Fruit fly (Drosophila melanogaster) whole organism: ENCODE measurements around the gene RabX5.

Experiments
- CG8478 ChIP-seq: fragments of >200 bp; optimal IDR thresholded peaks from 2 replicates; lab custom pipeline; 2018; ENCODE audit warnings: inconsistent platforms
- Dll ChIP-seq: fragments of >200 bp; optimal IDR thresholded peaks from 2 replicates; lab custom pipeline; 2017
- EcR ChIP-seq, 2 experiments: fragments of >200 bp; optimal IDR thresholded peaks; 2 replicates each; lab custom pipeline; 2017; ENCODE audit warnings: missing biosample characterization in 2 of 2, missing genetic modification characterization in 2 of 2, missing genetic modification reagents in 2 of 2
- pan ChIP-seq: fragments of >200 bp; optimal IDR thresholded peaks from 2 replicates; lab custom pipeline; 2017
- psq ChIP-seq: fragments of >200 bp; optimal IDR thresholded peaks from 2 replicates; lab custom pipeline; 2017
- usp ChIP-seq: fragments of >200 bp; optimal IDR thresholded peaks from 2 replicates; lab custom pipeline; 2017; ENCODE audit warnings: missing biosample characterization, missing genetic modification characterization, mixed read lengths

The RabX5 gene

DNA sequence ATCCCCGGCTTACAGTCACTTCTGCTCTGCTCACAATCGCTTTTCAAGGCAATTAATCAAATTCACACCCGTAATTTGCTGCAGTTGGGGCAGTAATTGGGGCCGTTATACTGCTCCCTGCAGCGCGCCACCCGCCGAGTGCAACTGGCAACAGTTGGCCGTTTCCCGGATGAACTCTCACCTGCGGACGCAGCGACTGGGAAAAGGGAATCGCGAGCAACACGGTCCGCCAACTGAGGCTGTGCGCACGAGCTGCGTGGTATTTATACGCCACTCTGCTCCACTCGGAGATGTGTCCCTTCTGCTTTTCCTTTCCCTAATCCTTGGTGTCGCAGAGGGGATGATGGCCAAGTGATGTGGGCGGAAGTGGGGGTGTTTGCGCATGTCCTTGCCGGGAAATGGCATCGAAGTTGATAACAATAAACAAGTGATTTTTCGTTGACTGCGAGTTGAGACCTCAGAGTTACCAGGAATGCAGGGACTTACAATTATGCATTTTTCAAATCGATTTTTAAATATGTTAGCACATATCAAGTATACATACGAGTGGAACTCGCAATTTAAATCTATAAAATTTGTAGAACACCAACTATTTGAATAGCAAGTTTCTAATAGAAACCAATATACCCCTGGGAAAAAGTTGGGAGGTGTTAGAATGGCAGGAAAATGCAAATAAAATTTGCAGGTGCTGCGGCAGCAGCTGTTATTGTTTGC, 40.7 kb downstream of the RabX5 start, which contains the start of gene GC:
GC (minus strand) TSS at position 238 of the 714 bp plus-strand sequence.
- no peak for TF ChIP-seq pan (lab: Kevin White, UChicago)
- no peak for TF ChIP-seq EcR (GFP tag; optimal IDR thresholded peaks at IDR 0.05; lab: Kevin White, UChicago)
- no peak for TF ChIP-seq CG8478 (lab: Kevin White, UChicago)
- TF ChIP-seq psq (lab: Kevin White, UChicago): no peak

DNA sequence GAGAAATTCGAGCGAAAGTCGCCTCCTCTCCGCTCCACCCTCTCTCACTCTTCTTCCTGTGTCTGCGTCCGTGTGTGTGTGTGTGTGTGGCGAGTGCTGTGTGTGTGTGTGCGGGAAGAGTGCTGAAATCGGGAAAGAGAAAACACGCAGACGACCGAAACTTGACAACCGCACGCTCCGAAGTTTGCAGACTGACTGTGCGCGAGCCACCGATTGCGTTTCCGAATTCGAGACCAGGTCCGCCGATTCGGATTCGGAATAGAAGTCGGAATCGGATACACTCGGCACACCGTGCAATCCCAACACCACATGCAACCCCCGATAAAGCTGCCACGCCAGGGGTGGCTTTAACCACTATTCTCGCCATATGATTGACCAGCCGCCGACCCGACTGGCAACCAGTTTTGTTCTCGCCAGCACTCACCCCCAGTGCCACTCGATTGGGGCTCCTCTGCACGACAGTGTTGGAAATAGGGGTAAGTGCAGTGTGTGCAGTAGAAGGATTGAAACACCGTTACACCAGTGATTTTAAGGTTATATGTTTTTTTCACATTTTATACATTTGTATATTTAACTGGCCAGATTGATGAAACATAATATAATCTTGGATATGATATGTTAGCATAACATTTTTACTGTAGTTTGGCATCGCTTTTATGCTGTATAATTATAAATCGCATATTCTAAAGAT, 41.6 kb downstream of the RabX5 start, which contains the start of gene CG13928:
CG13928 (minus strand) TSS at position 202 of the 691 bp plus-strand sequence.
- TF ChIP-seq Dll (lab: Kevin White, UChicago) (no peak), psq (lab: Kevin White, UChicago) (no peak), usp (GFP tag; lab: Kevin White, UChicago) (no peak), pan (lab: Kevin White, UChicago) (no peak), CG8478 (lab: Kevin White, UChicago) (no peak), EcR (GFP tag; optimal IDR thresholded peaks at IDR 0.05; lab: Kevin White, UChicago) (no peak)

- no peak for TF ChIP-seq Dll (lab: Kevin White, UChicago)
- TF ChIP-seq pan (lab: Kevin White, UChicago): no peak
- no peak for TF ChIP-seq CG8478 (lab: Kevin White, UChicago)
- TF ChIP-seq usp (GFP tag; lab: Kevin White, UChicago): no peak
- no peak for TF ChIP-seq EcR (GFP tag; optimal IDR thresholded peaks at IDR 0.05; lab: Kevin White, UChicago)
- TF ChIP-seq psq (lab: Kevin White, UChicago): no peak
Observed at dm6 chr3L:1626924-1627323, 43.0 kb downstream of the RabX5 start.
